Worm (Caenorhabditis elegans) whole organism, L3 larva: ENCODE data around the gene F58A6.5.
"Not testable (repeated sequence)": the region's sequence is repeated elsewhere in the genome, so short reads cannot be mapped to it uniquely, and the experiment has no call there.

Source experiments
- R02D3.7 ChIP-seq: fragments of 150-350 bp; optimal IDR thresholded peaks from 2 replicates; lab custom pipeline; 2014; ENCODE audit warnings: missing biosample characterization, missing genetic modification characterization
- ceh-16 ChIP-seq: sonication (generic microtip); optimal IDR thresholded peaks from 2 replicates; lab custom pipeline; 2017; ENCODE audit warnings: missing biosample characterization, missing genetic modification characterization
- ceh-82 ChIP-seq: fragments of 150-350 bp; optimal IDR thresholded peaks from 2 replicates; lab custom pipeline; 2014; ENCODE audit warnings: missing biosample characterization, missing genetic modification characterization
- egl-27 ChIP-seq: sonication (generic microtip); optimal IDR thresholded peaks from 4 replicates; lab custom pipeline; 2017; ENCODE audit warnings: missing biosample characterization, missing genetic modification reagents, missing genetic modification characterization
- elt-1 ChIP-seq: fragments of 150-350 bp; optimal IDR thresholded peaks from 2 replicates; lab custom pipeline; 2014; ENCODE audit warnings: missing biosample characterization, missing genetic modification characterization
- elt-2 ChIP-seq: sonication (generic microtip); optimal IDR thresholded peaks from 2 replicates; lab custom pipeline; 2016; ENCODE audit warnings: missing genetic modification reagents, mild to moderate bottlenecking, missing genetic modification characterization, missing compliant biosample characterization
- elt-3 ChIP-seq, 3 experiments: fragments of 150-350 bp in 1 of 3; sonication (generic microtip) in 2 of 3; optimal IDR thresholded peaks; 2 replicates in 2 of 3; 4 replicates in 1 of 3; lab custom pipeline; 2014 to 2017; ENCODE audit warnings: missing biosample characterization in 3 of 3, missing genetic modification characterization in 3 of 3
- fkh-10 ChIP-seq: sonication (generic microtip); optimal IDR thresholded peaks from 2 replicates; lab custom pipeline; 2017; ENCODE audit warnings: missing biosample characterization, missing genetic modification reagents, missing genetic modification characterization
- fkh-2 ChIP-seq: fragments of 150-350 bp; optimal IDR thresholded peaks from 2 replicates; lab custom pipeline; 2014; ENCODE audit warnings: missing biosample characterization, missing genetic modification reagents, missing genetic modification characterization
- hmg-11 ChIP-seq: sonication (generic microtip); optimal IDR thresholded peaks from 2 replicates; lab custom pipeline; 2016; ENCODE audit warnings: missing genetic modification characterization, missing compliant biosample characterization
- lin-39 ChIP-seq: fragments of 150-350 bp; optimal IDR thresholded peaks from 2 replicates; lab custom pipeline; 2018; ENCODE audit warnings: missing biosample characterization, missing genetic modification reagents, missing genetic modification characterization
- lsy-12 ChIP-seq: sonication (generic microtip); optimal IDR thresholded peaks from 2 replicates; lab custom pipeline; 2016; ENCODE audit warnings: mild to moderate bottlenecking, missing genetic modification characterization, missing compliant biosample characterization
- mdl-1 ChIP-seq: fragments of 150-350 bp; optimal IDR thresholded peaks from 2 replicates; lab custom pipeline; 2014; ENCODE audit warnings: missing biosample characterization, missing genetic modification characterization
- mml-1 ChIP-seq: fragments of 150-350 bp; sonication (generic microtip); optimal IDR thresholded peaks from 3 replicates; lab custom pipeline; 2014; ENCODE audit warnings: missing biosample characterization, missing genetic modification characterization
- nfya-1 ChIP-seq: sonication (generic microtip); optimal IDR thresholded peaks from 2 replicates; lab custom pipeline; 2017; ENCODE audit warnings: missing genetic modification characterization, mild to moderate bottlenecking, missing compliant biosample characterization, antibody characterized with exemption, moderate library complexity; ENCODE audit not compliant: insufficient read depth
- nhr-11 ChIP-seq: fragments of 150-350 bp; optimal IDR thresholded peaks from 2 replicates; lab custom pipeline; 2014; ENCODE audit warnings: missing biosample characterization, missing genetic modification characterization
- nhr-12 ChIP-seq: fragments of 150-350 bp; optimal IDR thresholded peaks from 2 replicates; lab custom pipeline; 2014; ENCODE audit warnings: missing biosample characterization, missing genetic modification characterization
- nhr-23 ChIP-seq: fragments of 150-350 bp; optimal IDR thresholded peaks from 2 replicates; lab custom pipeline; 2014; ENCODE audit warnings: missing biosample characterization, missing genetic modification reagents, missing genetic modification characterization
- nhr-237 ChIP-seq: fragments of 150-350 bp; optimal IDR thresholded peaks from 2 replicates; lab custom pipeline; 2014; ENCODE audit warnings: missing biosample characterization, missing genetic modification characterization
- nhr-28 ChIP-seq: fragments of 150-350 bp; optimal IDR thresholded peaks from 2 replicates; lab custom pipeline; 2014; ENCODE audit warnings: missing biosample characterization, missing genetic modification characterization
- nhr-43 ChIP-seq: sonication (generic microtip); optimal IDR thresholded peaks from 2 replicates; lab custom pipeline; 2016; ENCODE audit warnings: mild to moderate bottlenecking, missing genetic modification characterization, missing compliant biosample characterization; ENCODE audit not compliant: poor library complexity, severe bottlenecking
- nhr-67 ChIP-seq: fragments of 150-350 bp; optimal IDR thresholded peaks from 2 replicates; lab custom pipeline; 2014; ENCODE audit warnings: missing biosample characterization, missing genetic modification characterization
- nhr-77 ChIP-seq: fragments of 150-350 bp; optimal IDR thresholded peaks from 2 replicates; lab custom pipeline; 2014; ENCODE audit warnings: missing biosample characterization, missing genetic modification characterization
- pha-4 ChIP-seq: fragments of 150-350 bp; optimal IDR thresholded peaks from 2 replicates; lab custom pipeline; 2014; ENCODE audit warnings: missing biosample characterization, missing genetic modification reagents, missing genetic modification characterization
- pqm-1 ChIP-seq: fragments of 150-350 bp; optimal IDR thresholded peaks from 2 replicates; lab custom pipeline; 2017; ENCODE audit warnings: missing biosample characterization, missing genetic modification characterization, inconsistent platforms
- sea-2 ChIP-seq: fragments of 150-350 bp; sonication (generic microtip); optimal IDR thresholded peaks from 4 replicates; lab custom pipeline; 2014; ENCODE audit warnings: missing biosample characterization, missing genetic modification reagents, missing genetic modification characterization
- skn-1 ChIP-seq: fragments of 150-350 bp; optimal IDR thresholded peaks from 2 replicates; lab custom pipeline; 2014; ENCODE audit warnings: missing biosample characterization, missing genetic modification characterization
- snpc-4 ChIP-seq: fragments of 150-350 bp; optimal IDR thresholded peaks from 2 replicates; lab custom pipeline; 2014; ENCODE audit warnings: missing biosample characterization, missing genetic modification characterization
- tbx-2 ChIP-seq: sonication (generic microtip); optimal IDR thresholded peaks from 2 replicates; lab custom pipeline; 2016; ENCODE audit warnings: mild to moderate bottlenecking, missing genetic modification characterization, missing compliant biosample characterization
- unc-39 ChIP-seq: sonication (generic microtip); optimal IDR thresholded peaks from 4 replicates; lab custom pipeline; 2017; ENCODE audit warnings: missing biosample characterization, missing genetic modification characterization
- unc-62 ChIP-seq: fragments of 150-350 bp; sonication (generic microtip); optimal IDR thresholded peaks from 4 replicates; lab custom pipeline; 2014; ENCODE audit warnings: missing biosample characterization, missing genetic modification reagents, missing genetic modification characterization
- zag-1 ChIP-seq: fragments of 150-350 bp; optimal IDR thresholded peaks from 2 replicates; lab custom pipeline; 2014; ENCODE audit warnings: missing biosample characterization, missing genetic modification characterization
- ztf-11 ChIP-seq: fragments of 150-350 bp; optimal IDR thresholded peaks from 2 replicates; lab custom pipeline; 2014; ENCODE audit warnings: missing biosample characterization, missing genetic modification characterization
- ztf-4 ChIP-seq: fragments of 150-350 bp; optimal IDR thresholded peaks from 2 replicates; lab custom pipeline; 2014; ENCODE audit warnings: missing biosample characterization, missing genetic modification characterization

F58A6.5 gene

DNA sequence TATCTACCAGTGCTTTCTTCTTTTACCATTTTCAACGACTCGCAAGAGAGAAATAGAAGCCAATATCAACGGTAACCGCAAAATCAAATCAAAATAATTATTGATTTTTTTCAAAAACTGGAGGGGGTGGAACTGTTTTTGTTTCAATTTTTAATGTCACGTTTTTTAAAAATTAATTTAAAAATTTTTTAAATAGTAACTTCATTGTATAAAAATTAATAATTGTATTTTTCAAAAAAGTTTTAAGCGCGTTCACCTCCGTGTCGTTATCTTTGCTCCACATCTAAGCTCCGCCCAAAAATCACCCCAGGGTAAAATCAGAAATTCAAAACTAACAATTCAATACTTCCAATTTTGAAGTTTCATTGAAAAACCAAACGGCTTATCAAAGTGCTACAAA is 12.9 kb upstream of the F58A6.5 start, which contains the start of gene C27D6.11:
TSS of gene C27D6.11 (minus strand) at position 101 of the 400 bp plus-strand sequence.
- TF ChIP-seq elt-2 (tag; lab: Kevin White, UChicago): no peak
- no peak for TF ChIP-seq nhr-43 (tag; lab: Kevin White, UChicago)
- TF ChIP-seq tbx-2 (tag; lab: Kevin White, UChicago): no peak
- no peak for TF ChIP-seq nfya-1
- TF ChIP-seq ceh-82: no peak

DNA sequence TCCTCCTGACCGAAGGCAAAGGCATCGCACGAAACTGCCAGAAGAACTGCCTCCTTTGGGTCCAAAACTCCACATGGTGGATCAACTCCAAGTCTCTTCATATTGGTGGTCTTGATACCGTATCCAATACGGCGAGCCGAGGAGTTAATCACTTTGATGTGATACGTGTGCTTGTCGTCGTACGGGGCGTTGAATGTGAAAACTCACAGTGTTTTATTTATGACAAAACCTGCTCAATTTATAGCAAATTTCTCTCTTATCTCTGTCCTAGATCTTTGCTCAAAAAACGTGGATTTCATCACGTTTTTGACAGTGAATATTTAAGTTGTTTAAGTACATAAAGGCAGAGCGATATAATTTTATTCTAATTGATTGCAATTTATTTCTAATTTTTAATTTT is 10.5 kb upstream of the F58A6.5 start, which contains the start of gene F58A6.9:
TSS of gene F58A6.9 (minus strand) at position 101 of the 400 bp plus-strand sequence.
- not testable (repeated sequence) for TF ChIP-seq pqm-1, fkh-2, nhr-43 (tag; lab: Kevin White, UChicago)

DNA sequence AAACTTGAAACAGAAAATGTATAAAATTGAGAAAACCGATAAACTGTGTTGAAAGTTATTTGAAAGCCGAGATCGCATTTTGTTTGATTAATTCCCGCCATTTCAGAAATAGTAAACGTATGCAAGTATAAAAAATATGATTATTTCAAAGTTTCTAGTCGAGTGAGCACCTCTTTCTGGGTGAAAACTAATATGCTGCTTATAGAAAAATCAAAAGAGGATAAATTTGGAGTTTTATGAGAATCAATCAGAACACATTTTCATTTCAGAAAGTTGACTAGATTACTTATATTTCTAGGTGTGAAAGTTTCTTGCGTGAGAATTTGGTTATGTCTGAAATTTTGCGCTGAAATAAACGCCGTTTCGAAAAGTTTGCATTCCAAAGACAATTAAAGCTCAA is 9.3 kb upstream of the F58A6.5 start, which contains the start of gene srb-13:
TSS of gene srb-13 (minus strand) at position 101 of the 400 bp plus-strand sequence.
- TF ChIP-seq nhr-12 (tag; lab: Kevin White, UChicago) (no peak), lin-39 (tag; lab: Kevin White, UChicago) (no peak), elt-1 (no peak), R02D3.7 (tag; lab: Kevin White, UChicago) (no peak)

DNA sequence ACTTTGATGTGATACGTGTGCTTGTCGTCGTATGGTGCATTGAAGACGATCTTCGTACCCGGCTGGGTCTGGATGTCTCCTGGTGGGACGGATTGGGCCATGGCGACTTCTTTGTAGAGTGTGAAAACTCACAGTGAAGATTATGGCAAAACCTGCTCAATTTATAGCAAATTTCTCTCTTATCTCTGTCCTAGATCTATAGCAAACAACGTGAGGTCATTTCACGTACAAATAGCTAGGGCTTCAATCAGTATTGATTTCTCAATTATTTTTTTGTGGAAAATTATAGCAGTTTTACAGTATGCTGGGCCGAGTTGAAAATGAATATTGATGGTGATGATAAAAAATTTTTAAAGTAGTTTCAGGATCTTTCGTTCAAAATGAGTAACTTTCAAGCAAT is 8.7 kb upstream of the F58A6.5 start, which contains the start of gene msp-45:
TSS of gene msp-45 (minus strand) at position 101 of the 400 bp plus-strand sequence.
- TF ChIP-seq nhr-12 (tag; lab: Kevin White, UChicago): no peak
- no peak for TF ChIP-seq nhr-28 (tag; lab: Kevin White, UChicago)
- no peak for TF ChIP-seq nhr-23
- no peak for TF ChIP-seq nhr-77 (tag; lab: Kevin White, UChicago)
- no peak for TF ChIP-seq mdl-1 (tag; lab: Kevin White, UChicago)
- no peak for TF ChIP-seq ztf-11

DNA sequence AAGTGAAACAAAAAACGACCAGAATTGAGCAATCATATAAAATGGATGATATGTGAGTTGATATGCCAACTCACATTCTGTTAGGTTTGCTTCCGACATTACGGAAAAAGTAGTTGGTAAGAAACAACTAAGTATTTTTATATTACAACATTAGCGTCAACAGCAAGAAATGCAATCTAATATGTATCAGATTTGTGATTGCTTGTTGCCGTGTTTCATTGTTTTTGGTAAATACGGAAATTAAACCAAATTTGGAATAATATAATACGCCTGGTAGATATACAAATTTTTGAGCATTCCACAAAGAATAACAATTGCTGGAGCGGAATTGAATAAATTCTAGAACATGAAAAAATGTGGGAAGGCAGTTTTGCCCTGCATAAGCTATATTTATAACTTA is 6.3 kb upstream of the F58A6.5 start, which contains the start of gene srb-12:
TSS of gene srb-12 (minus strand) at position 101 of the 400 bp plus-strand sequence.
- TF ChIP-seq pqm-1 (tag; lab: Kevin White, UChicago) (no peak), unc-39 (tag; lab: Kevin White, UChicago) (no peak), egl-27 (tag; lab: Kevin White, UChicago) (no peak), mdl-1 (tag; lab: Kevin White, UChicago) (no peak), nhr-23 (no peak), unc-62 (GFP tag; lab: Kevin White, UChicago) (no peak), nfya-1 (no peak), nhr-77 (tag; lab: Kevin White, UChicago) (no peak)
- TF ChIP-seq, all 47 proteins: peak for 0

DNA sequence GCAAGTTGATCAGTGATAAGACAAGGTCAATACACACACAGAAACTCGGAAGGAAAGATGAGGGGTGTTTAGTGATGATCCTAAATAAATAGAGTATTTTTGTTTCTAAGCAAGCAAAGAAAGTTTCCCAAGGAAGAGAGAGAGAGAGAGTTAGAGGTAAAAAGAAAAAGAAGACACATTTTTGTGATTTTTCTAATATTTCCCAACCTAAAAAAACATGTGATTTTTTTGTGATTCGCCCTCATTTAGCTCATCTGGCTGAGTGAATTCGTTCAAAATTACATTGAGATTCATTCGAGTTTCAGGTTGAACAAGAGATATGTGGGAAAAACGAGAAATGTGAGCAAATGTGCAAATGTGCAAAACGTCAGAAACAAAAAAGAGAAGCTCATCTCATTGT is 2.6 kb upstream of the F58A6.5 start, which contains the start of gene srb-16:
TSS of gene srb-16 (minus strand) at position 101 of the 400 bp plus-strand sequence.
- TF ChIP-seq nhr-12 (tag; lab: Kevin White, UChicago) (no peak), nhr-67 (tag; lab: Kevin White, UChicago) (no peak), nhr-11 (tag; lab: Kevin White, UChicago) (no peak), ztf-4 (tag; lab: Kevin White, UChicago) (no peak), zag-1 (tag; lab: Kevin White, UChicago) (no peak), snpc-4 (tag; lab: Kevin White, UChicago) (no peak), elt-3 (tag; optimal IDR thresholded peaks at IDR 0.05; lab: Kevin White, UChicago) (no peak)
- TF ChIP-seq, all 47 proteins: peak for 0

DNA sequence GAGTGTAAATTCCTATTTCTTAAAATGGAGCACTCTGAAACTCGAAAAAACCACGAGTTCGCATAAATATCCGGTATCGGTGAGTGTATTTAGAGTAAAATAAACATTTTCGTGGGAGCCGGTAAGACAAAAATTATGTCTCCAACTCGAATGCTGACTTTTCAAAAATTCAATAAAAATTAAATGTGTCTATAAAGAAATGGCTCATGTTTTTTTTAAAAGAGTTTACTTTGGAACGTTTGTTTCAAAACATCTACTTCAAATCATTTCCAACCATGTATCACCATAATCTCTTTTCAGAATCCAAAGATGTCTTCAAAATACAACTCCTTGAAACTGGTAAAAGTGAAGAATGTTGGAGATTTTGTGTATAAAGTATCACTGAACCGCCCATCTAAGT is 5.6 kb downstream of the F58A6.5 start, which contains the start of gene F58A6.1:
TSS of gene F58A6.1 (plus strand) at position 301 of the 400 bp plus-strand sequence.
- TF ChIP-seq ceh-16 (tag; lab: Kevin White, UChicago): no peak
- TF ChIP-seq nhr-237: no peak
- no peak for TF ChIP-seq sea-2 (GFP tag; lab: Kevin White, UChicago)
- no peak for TF ChIP-seq fkh-10 (GFP tag; lab: Kevin White, UChicago)
- TF ChIP-seq lin-39 (tag; lab: Kevin White, UChicago): no peak
- no peak for TF ChIP-seq elt-3 (tag; optimal IDR thresholded peaks at IDR 0.05; lab: Kevin White, UChicago)
- TF ChIP-seq hmg-11 (tag; lab: Kevin White, UChicago): no peak
- TF ChIP-seq pha-4 (tag; lab: Kevin White, UChicago): no peak
- TF ChIP-seq mml-1 (tag; lab: Kevin White, UChicago): no peak
- TF ChIP-seq tbx-2 (tag; lab: Kevin White, UChicago): no peak
- no peak for TF ChIP-seq lsy-12 (tag; lab: Kevin White, UChicago)
- TF ChIP-seq skn-1 (tag; lab: Kevin White, UChicago): no peak
- TF ChIP-seq snpc-4 (tag; lab: Kevin White, UChicago): no peak
- TF ChIP-seq pqm-1 (tag; lab: Kevin White, UChicago): no peak
